Worm (Caenorhabditis elegans): Measurements from ENCODE around the gene kdin-1.

DNA sequence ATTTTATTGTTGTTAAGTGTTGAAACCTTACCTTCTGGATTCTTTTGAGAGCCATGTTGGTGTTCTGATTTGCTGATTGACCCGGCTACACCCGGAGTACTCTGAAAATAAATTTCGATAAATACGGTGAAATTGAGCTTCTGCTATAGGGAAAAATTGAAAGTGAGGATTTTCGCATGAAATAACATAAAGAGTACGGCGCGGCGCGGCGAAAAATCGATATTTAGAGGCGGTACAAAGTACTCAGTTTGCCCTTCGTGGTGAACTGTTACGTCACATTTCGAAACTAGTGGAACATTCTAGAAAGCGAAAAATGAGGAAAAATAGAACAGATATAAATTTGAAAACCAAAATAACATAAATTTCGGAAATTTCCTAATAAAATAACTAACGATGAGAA lies 43.7 kb downstream of the kdin-1 start, which contains the start of gene let-70:
- TF ChIP-seq blmp-1 (tag; optimal IDR thresholded peaks at IDR 0.05) (no peak), jun-1 (tag; optimal IDR thresholded peaks at IDR 0.05) (no peak), nhr-237 (tag; optimal IDR thresholded peaks at IDR 0.05) (no peak)

Measured in whole organism, L1 larva.